Worm (Caenorhabditis elegans) whole organism, mixed stage, embryonic: ENCODE measurements around the gene aagr-1.
A peak's percentile ranks its signal among the peaks of the same experiment; 100 is the strongest.

Source experiments
- M03D4.4 ChIP-seq: sonication (generic microtip); optimal IDR thresholded peaks from 2 replicates; lab custom pipeline; 2017; ENCODE audit warnings: mild to moderate bottlenecking, missing genetic modification characterization, missing compliant biosample characterization
- bed-3 ChIP-seq: fragments of 200-800 bp; sonication (Bioruptor generic); optimal IDR thresholded peaks from 3 replicates; lab custom pipeline; 2018; ENCODE audit warnings: mild to moderate bottlenecking, missing genetic modification characterization, moderate library complexity, missing compliant biosample characterization
- blmp-1 ChIP-seq: fragments of 150-350 bp; optimal IDR thresholded peaks from 2 replicates; lab custom pipeline; 2014; ENCODE audit warnings: missing biosample characterization, missing genetic modification characterization
- ceh-39 ChIP-seq: fragments of 150-350 bp; optimal IDR thresholded peaks from 2 replicates; lab custom pipeline; 2014; ENCODE audit warnings: missing biosample characterization, missing genetic modification characterization
- ceh-43 ChIP-seq: fragments of 200-800 bp; sonication (Bioruptor generic); optimal IDR thresholded peaks from 2 replicates; lab custom pipeline; 2018; ENCODE audit warnings: mild to moderate bottlenecking, missing genetic modification characterization, moderate library complexity, missing compliant biosample characterization
- ceh-83 ChIP-seq: fragments of 200-800 bp; sonication (Bioruptor generic); optimal IDR thresholded peaks from 2 replicates; lab custom pipeline; 2018; ENCODE audit warnings: mild to moderate bottlenecking, missing genetic modification characterization, missing compliant biosample characterization
- ces-1 ChIP-seq: fragments of 150-350 bp; optimal IDR thresholded peaks from 2 replicates; lab custom pipeline; 2014; ENCODE audit warnings: missing biosample characterization, missing genetic modification reagents, missing genetic modification characterization
- cnd-1 ChIP-seq: fragments of 200-800 bp; sonication (Bioruptor generic); optimal IDR thresholded peaks from 2 replicates; lab custom pipeline; 2018; ENCODE audit warnings: mild to moderate bottlenecking, missing genetic modification characterization, missing compliant biosample characterization
- drap-1 ChIP-seq: fragments of 200-800 bp; sonication (Bioruptor generic); optimal IDR thresholded peaks from 3 replicates; lab custom pipeline; 2018; ENCODE audit warnings: mild to moderate bottlenecking, missing genetic modification characterization, missing compliant biosample characterization
- elt-1 ChIP-seq: sonication (generic microtip); optimal IDR thresholded peaks from 2 replicates; lab custom pipeline; 2017; ENCODE audit warnings: missing genetic modification characterization, mild to moderate bottlenecking, missing compliant biosample characterization, antibody characterized with exemption, moderate library complexity, borderline replicate concordance; ENCODE audit not compliant: insufficient read depth
- elt-3 ChIP-seq: fragments of 150-350 bp; optimal IDR thresholded peaks from 2 replicates; lab custom pipeline; 2014; ENCODE audit warnings: missing biosample characterization, missing genetic modification characterization
- flh-1 ChIP-seq: fragments of 200-800 bp; sonication (Bioruptor generic); optimal IDR thresholded peaks from 2 replicates; lab custom pipeline; 2018; ENCODE audit warnings: mild to moderate bottlenecking, missing genetic modification characterization, moderate library complexity, missing compliant biosample characterization
- ham-2 ChIP-seq: fragments of 200-800 bp; sonication (Bioruptor generic); optimal IDR thresholded peaks from 2 replicates; lab custom pipeline; 2018; ENCODE audit warnings: mild to moderate bottlenecking, missing genetic modification characterization, missing compliant biosample characterization
- hlh-1 ChIP-seq: fragments of 150-350 bp; optimal IDR thresholded peaks from 2 replicates; lab custom pipeline; 2014; ENCODE audit warnings: missing biosample characterization, missing genetic modification reagents, missing genetic modification characterization
- lin-13 ChIP-seq: fragments of 150-350 bp; optimal IDR thresholded peaks from 2 replicates; lab custom pipeline; 2014; ENCODE audit warnings: missing biosample characterization, missing genetic modification characterization
- lin-32 ChIP-seq: fragments of 200-800 bp; sonication (Bioruptor generic); optimal IDR thresholded peaks from 2 replicates; lab custom pipeline; 2018; ENCODE audit warnings: mild to moderate bottlenecking, missing genetic modification characterization, missing compliant biosample characterization
- lsy-2 ChIP-seq: fragments of 150-350 bp; optimal IDR thresholded peaks from 2 replicates; lab custom pipeline; 2014; ENCODE audit warnings: missing biosample characterization, missing genetic modification characterization
- mab-5 ChIP-seq: fragments of 150-350 bp; optimal IDR thresholded peaks from 2 replicates; lab custom pipeline; 2014; ENCODE audit warnings: missing biosample characterization, missing genetic modification characterization
- mep-1 ChIP-seq: fragments of 150-350 bp; optimal IDR thresholded peaks from 2 replicates; lab custom pipeline; 2017; ENCODE audit warnings: missing biosample characterization, missing genetic modification reagents, missing genetic modification characterization, inconsistent platforms
- mls-2 ChIP-seq: sonication (generic microtip); optimal IDR thresholded peaks from 2 replicates; lab custom pipeline; 2016; ENCODE audit warnings: mild to moderate bottlenecking, missing genetic modification characterization, moderate library complexity, missing compliant biosample characterization
- nhr-12 ChIP-seq: fragments of 150-350 bp; optimal IDR thresholded peaks from 2 replicates; lab custom pipeline; 2014; ENCODE audit warnings: missing biosample characterization, missing genetic modification characterization
- nhr-2 ChIP-seq: fragments of 150-350 bp; optimal IDR thresholded peaks from 2 replicates; lab custom pipeline; 2014; ENCODE audit warnings: missing biosample characterization, missing genetic modification characterization
- nhr-237 ChIP-seq: fragments of 150-350 bp; optimal IDR thresholded peaks from 2 replicates; lab custom pipeline; 2014; ENCODE audit warnings: missing biosample characterization, missing genetic modification characterization
- nhr-28 ChIP-seq: fragments of 150-350 bp; optimal IDR thresholded peaks from 2 replicates; lab custom pipeline; 2014; ENCODE audit warnings: missing biosample characterization, missing genetic modification characterization
- nhr-76 ChIP-seq: sonication (generic microtip); optimal IDR thresholded peaks from 2 replicates; lab custom pipeline; 2017; ENCODE audit warnings: missing biosample characterization, missing genetic modification characterization
- pha-4 ChIP-seq: fragments of 150-350 bp; optimal IDR thresholded peaks from 2 replicates; lab custom pipeline; 2018; ENCODE audit warnings: missing biosample characterization, missing genetic modification reagents, missing genetic modification characterization
- sem-2 ChIP-seq: fragments of 200-800 bp; sonication (Bioruptor generic); optimal IDR thresholded peaks from 2 replicates; lab custom pipeline; 2018; ENCODE audit warnings: mild to moderate bottlenecking, missing genetic modification characterization, missing compliant biosample characterization
- snpc-4 ChIP-seq: fragments of 150-350 bp; optimal IDR thresholded peaks from 2 replicates; lab custom pipeline; 2014; ENCODE audit warnings: missing biosample characterization, missing genetic modification characterization
- sptf-1 ChIP-seq: sonication (generic microtip); optimal IDR thresholded peaks from 2 replicates; lab custom pipeline; 2017; ENCODE audit warnings: mild to moderate bottlenecking, missing genetic modification characterization, moderate library complexity, missing compliant biosample characterization
- tbx-8 ChIP-seq: fragments of 200-800 bp; sonication (Bioruptor generic); optimal IDR thresholded peaks from 2 replicates; lab custom pipeline; 2018; ENCODE audit warnings: mild to moderate bottlenecking, missing genetic modification characterization, moderate library complexity, missing compliant biosample characterization
- unc-120 ChIP-seq: sonication (generic microtip); optimal IDR thresholded peaks from 2 replicates; lab custom pipeline; 2017; ENCODE audit warnings: missing genetic modification characterization, missing compliant biosample characterization; ENCODE audit not compliant: poor library complexity, severe bottlenecking
- unc-39 ChIP-seq: fragments of 150-350 bp; optimal IDR thresholded peaks from 2 replicates; lab custom pipeline; 2014; ENCODE audit warnings: missing biosample characterization, missing genetic modification characterization
- unc-62 ChIP-seq: fragments of 150-350 bp; optimal IDR thresholded peaks from 2 replicates; lab custom pipeline; 2014; ENCODE audit warnings: missing biosample characterization, missing genetic modification reagents, missing genetic modification characterization
- zip-8 ChIP-seq: fragments of 150-350 bp; optimal IDR thresholded peaks from 2 replicates; lab custom pipeline; 2014; ENCODE audit warnings: missing biosample characterization, missing genetic modification characterization
- ztf-11 ChIP-seq: fragments of 150-350 bp; optimal IDR thresholded peaks from 2 replicates; lab custom pipeline; 2014; ENCODE audit warnings: missing biosample characterization, missing genetic modification characterization

Gene aagr-1

DNA sequence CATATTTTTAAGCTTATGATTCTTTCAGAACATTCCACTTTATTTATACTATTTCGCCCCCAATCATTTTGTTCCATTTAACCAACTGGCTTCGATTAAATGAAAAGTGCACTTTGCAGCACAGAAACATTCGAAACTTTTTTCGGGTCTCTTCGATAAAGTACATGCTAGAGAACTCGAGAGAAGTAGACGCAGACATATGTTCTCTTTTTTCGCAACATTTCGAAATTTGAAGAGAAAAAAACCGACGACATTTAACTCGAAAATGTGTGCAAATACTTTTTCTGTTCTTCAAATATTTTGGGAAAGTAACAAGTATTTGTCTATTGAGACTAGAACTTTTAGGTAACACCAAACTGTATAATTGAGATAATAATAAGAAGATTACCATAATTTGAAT lies 10.6 kb downstream of the aagr-1 start:
- TF ChIP-seq nhr-76 = no peak
- TF ChIP-seq nhr-28 (tag; lab: Kevin White, UChicago) = no peak
- no peak for TF ChIP-seq mep-1
- no peak for TF ChIP-seq sem-2 (GFP tag; lab: Kevin White, UChicago)
- TF ChIP-seq sptf-1 (tag; lab: Kevin White, UChicago) = no peak
- no peak for TF ChIP-seq ham-2 (GFP tag; lab: Kevin White, UChicago)
- no peak for TF ChIP-seq nhr-12 (tag; lab: Kevin White, UChicago)
- no peak for TF ChIP-seq nhr-2 (tag; lab: Kevin White, UChicago)
- no peak for TF ChIP-seq cnd-1 (tag; lab: Kevin White, UChicago)
- no peak for TF ChIP-seq elt-3
- no peak for TF ChIP-seq ztf-11
- TF ChIP-seq unc-62 = no peak
- no peak for TF ChIP-seq unc-39
- TF ChIP-seq pha-4 (tag; lab: Kevin White, UChicago) = no peak
- no peak for TF ChIP-seq lin-13
- no peak for TF ChIP-seq bed-3 (GFP tag; lab: Kevin White, UChicago)
- TF ChIP-seq blmp-1 (tag; lab: Kevin White, UChicago) = no peak
- TF ChIP-seq tbx-8 (GFP tag; lab: Kevin White, UChicago) = no peak

DNA sequence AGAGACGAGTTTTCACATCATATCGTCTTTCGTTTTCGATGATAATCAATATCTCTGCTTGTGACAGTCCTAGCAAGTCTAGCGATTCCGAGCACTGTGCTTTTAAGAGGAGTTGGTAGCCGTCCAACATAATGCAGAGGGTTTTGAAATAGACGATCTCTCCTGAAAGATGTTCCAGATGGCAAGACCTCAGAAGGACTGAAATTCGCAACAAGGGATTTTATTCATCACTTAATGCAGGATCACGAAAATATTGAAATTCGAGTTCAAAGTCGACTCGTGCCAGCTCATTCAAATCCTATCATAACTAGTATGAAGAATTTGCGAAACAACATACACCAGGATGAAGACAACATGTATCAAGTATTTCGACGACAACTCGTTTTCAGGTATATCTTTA lies 11.2 kb downstream of the aagr-1 start, which contains the start of gene D2096.7:
D2096.7 (minus strand) TSS at position 130 of the 400 bp plus-strand sequence.
- TF ChIP-seq nhr-12 (tag; lab: Kevin White, UChicago) = no peak
- TF ChIP-seq drap-1 = no peak
- TF ChIP-seq bed-3 (GFP tag; lab: Kevin White, UChicago) = no peak
- no peak for TF ChIP-seq nhr-28 (tag; lab: Kevin White, UChicago)
- no peak for TF ChIP-seq snpc-4 (tag; lab: Kevin White, UChicago)
- no peak for TF ChIP-seq ceh-83 (GFP tag; lab: Kevin White, UChicago)
- TF ChIP-seq sptf-1 (tag; lab: Kevin White, UChicago) = no peak
- TF ChIP-seq mab-5 (tag; lab: Kevin White, UChicago) = no peak
- TF ChIP-seq tbx-8 (GFP tag; lab: Kevin White, UChicago) = no peak
- no peak for TF ChIP-seq lin-13
- TF ChIP-seq sem-2 (GFP tag; lab: Kevin White, UChicago) = no peak
- TF ChIP-seq ceh-39 (tag; lab: Kevin White, UChicago) = no peak
- TF ChIP-seq nhr-237 = no peak
- TF ChIP-seq elt-3 = no peak
- no peak for TF ChIP-seq pha-4 (tag; lab: Kevin White, UChicago)
- TF ChIP-seq ces-1 = no peak
- no peak for TF ChIP-seq nhr-2 (tag; lab: Kevin White, UChicago)
- no peak for TF ChIP-seq unc-39
- TF ChIP-seq blmp-1 (tag; lab: Kevin White, UChicago) = no peak
- TF ChIP-seq, all 35 proteins: peak for 0

DNA sequence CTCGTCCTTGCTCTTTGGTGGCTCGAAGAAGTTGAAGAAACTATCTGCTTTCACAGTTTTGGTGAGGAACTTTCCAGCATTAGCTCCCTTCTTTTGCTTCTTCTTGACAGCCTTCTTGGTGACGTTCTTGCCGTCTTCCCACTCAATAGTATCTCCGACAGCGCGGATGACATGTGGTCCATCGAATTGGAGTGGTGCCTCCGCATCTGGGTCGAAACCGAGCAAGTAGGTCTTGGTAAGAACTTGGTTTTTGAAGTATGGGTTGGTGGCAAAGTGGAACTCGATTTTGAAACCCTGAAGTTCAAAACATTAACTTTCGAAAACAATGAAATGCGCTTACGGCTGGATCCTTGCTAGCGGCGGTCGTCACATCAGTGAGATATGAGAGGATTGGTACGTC lies 12.0 kb downstream of the aagr-1 start:
- TF ChIP-seq flh-1 (GFP tag; lab: Kevin White, UChicago) = no peak
- TF ChIP-seq ceh-83 (GFP tag; lab: Kevin White, UChicago) = no peak
- no peak for TF ChIP-seq zip-8 (tag; lab: Kevin White, UChicago)
- TF ChIP-seq sptf-1 (tag; lab: Kevin White, UChicago) = no peak
- TF ChIP-seq, all 35 proteins: peak for 0

DNA sequence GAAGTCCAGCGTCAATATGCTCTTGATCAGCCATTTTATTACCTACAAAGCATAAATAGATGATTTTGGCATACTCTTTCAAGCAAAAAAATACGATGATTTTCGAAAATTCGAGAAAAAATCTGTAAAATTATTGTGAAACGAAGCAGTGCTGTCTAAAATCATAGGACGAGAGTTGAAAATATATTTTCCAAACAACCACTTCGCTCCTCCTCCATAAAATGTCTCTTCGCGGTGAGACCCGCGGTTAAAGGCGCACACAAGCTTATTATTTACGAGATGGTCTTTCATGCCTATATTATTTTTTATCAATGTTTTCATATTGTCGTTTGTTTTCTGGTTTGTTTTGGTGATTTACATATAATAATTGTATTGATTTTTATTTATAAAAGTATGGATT lies 13.0 kb downstream of the aagr-1 start, which contains the start of gene nap-1:
nap-1 (minus strand) TSS at position 42 of the 400 bp plus-strand sequence.
- TF ChIP-seq ham-2 (GFP tag; lab: Kevin White, UChicago) = no peak
- no peak for TF ChIP-seq ztf-11
- TF ChIP-seq ceh-83 (GFP tag; lab: Kevin White, UChicago) = no peak
- TF ChIP-seq drap-1 = no peak
- no peak for TF ChIP-seq unc-62
- peak; percentile 60 for TF ChIP-seq pha-4 (tag; lab: Kevin White, UChicago)
- no peak for TF ChIP-seq bed-3 (GFP tag; lab: Kevin White, UChicago)
- no peak for TF ChIP-seq blmp-1 (tag; lab: Kevin White, UChicago)
- TF ChIP-seq snpc-4 (tag; lab: Kevin White, UChicago) = no peak
- no peak for TF ChIP-seq nhr-12 (tag; lab: Kevin White, UChicago)
- no peak for TF ChIP-seq nhr-28 (tag; lab: Kevin White, UChicago)
- no peak for TF ChIP-seq unc-120
- no peak for TF ChIP-seq sem-2 (GFP tag; lab: Kevin White, UChicago)
- no peak for TF ChIP-seq mls-2 (tag; lab: Kevin White, UChicago)
- TF ChIP-seq cnd-1 (tag; lab: Kevin White, UChicago) = no peak
- peak; percentile 61 for TF ChIP-seq lin-13
- peak; percentile 74 for TF ChIP-seq lsy-2
- TF ChIP-seq lin-32 = no peak
- TF ChIP-seq ceh-39 (tag; lab: Kevin White, UChicago) = peak; percentile 56
- TF ChIP-seq flh-1 (GFP tag; lab: Kevin White, UChicago) = no peak
- TF ChIP-seq hlh-1 (tag; lab: Kevin White, UChicago) = no peak
- TF ChIP-seq sptf-1 (tag; lab: Kevin White, UChicago) = no peak
- no peak for TF ChIP-seq zip-8 (tag; lab: Kevin White, UChicago)
- TF ChIP-seq nhr-76 = no peak
- no peak for TF ChIP-seq nhr-2 (tag; lab: Kevin White, UChicago)
- TF ChIP-seq nhr-237 = peak; percentile 31
- TF ChIP-seq unc-39 = no peak
- peak; percentile 42 for TF ChIP-seq ces-1
- no peak for TF ChIP-seq elt-3
- TF ChIP-seq M03D4.4 (tag; lab: Kevin White, UChicago) = no peak
- no peak for TF ChIP-seq elt-1 (tag; lab: Kevin White, UChicago)
- no peak for TF ChIP-seq tbx-8 (GFP tag; lab: Kevin White, UChicago)
- no peak for TF ChIP-seq ceh-43 (GFP tag; lab: Kevin White, UChicago)
- peak; percentile 69 for TF ChIP-seq mep-1
- no peak for TF ChIP-seq mab-5 (tag; lab: Kevin White, UChicago)
